Worm (Caenorhabditis elegans) whole organism, late embryonic: ENCODE data around the gene dpf-1.

Experiments used
- C08G9.2 ChIP-seq: sonication (generic microtip); optimal IDR thresholded peaks from 2 replicates; lab custom pipeline; 2016; ENCODE audit warnings: mild to moderate bottlenecking, missing genetic modification characterization, moderate library complexity, missing compliant biosample characterization
- C38D4.7 ChIP-seq: fragments of 200-800 bp; sonication (Bioruptor generic); optimal IDR thresholded peaks from 2 replicates; lab custom pipeline; 2018; ENCODE audit warnings: mild to moderate bottlenecking, missing genetic modification characterization, moderate library complexity, missing compliant biosample characterization
- F13H6.1 ChIP-seq: sonication (generic microtip); optimal IDR thresholded peaks from 2 replicates; lab custom pipeline; 2016; ENCODE audit warnings: missing genetic modification characterization, missing compliant biosample characterization
- K09A11.1 ChIP-seq: sonication (generic microtip); optimal IDR thresholded peaks from 2 replicates; lab custom pipeline; 2017; ENCODE audit warnings: antibody characterized with exemption, mild to moderate bottlenecking, missing genetic modification characterization, missing compliant biosample characterization; ENCODE audit not compliant: insufficient read depth
- ahr-1 ChIP-seq: sonication (generic microtip); optimal IDR thresholded peaks from 2 replicates; lab custom pipeline; 2016; ENCODE audit warnings: missing genetic modification characterization, missing compliant biosample characterization
- ceh-14 ChIP-seq: sonication (generic microtip); optimal IDR thresholded peaks from 2 replicates; lab custom pipeline; 2016; ENCODE audit warnings: missing genotype, missing genetic modification characterization, missing compliant biosample characterization
- ceh-24 ChIP-seq: sonication (generic microtip); optimal IDR thresholded peaks from 2 replicates; lab custom pipeline; 2016; ENCODE audit warnings: mild to moderate bottlenecking, missing genetic modification characterization, missing compliant biosample characterization
- ceh-30 ChIP-seq: fragments of 150-350 bp; optimal IDR thresholded peaks from 2 replicates; lab custom pipeline; 2014; ENCODE audit warnings: missing biosample characterization, missing genetic modification characterization
- ceh-31 ChIP-seq: sonication (generic microtip); optimal IDR thresholded peaks from 2 replicates; lab custom pipeline; 2016; ENCODE audit warnings: missing genetic modification characterization, missing compliant biosample characterization
- ceh-34 ChIP-seq: sonication (generic microtip); optimal IDR thresholded peaks from 2 replicates; lab custom pipeline; 2016; ENCODE audit warnings: mild to moderate bottlenecking, missing genetic modification characterization, missing compliant biosample characterization
- ceh-45 ChIP-seq: fragments of 200-800 bp; sonication (Bioruptor generic); IDR thresholded peaks from 2 replicates; pipeline ENCODE4 v1.3.6; 2022; ENCODE audit warnings: missing genetic modification reagents, missing genetic modification characterization, missing compliant biosample characterization
- ceh-48 ChIP-seq: sonication (generic microtip); optimal IDR thresholded peaks from 2 replicates; lab custom pipeline; 2016; ENCODE audit warnings: missing genetic modification characterization, inconsistent platforms, missing compliant biosample characterization
- ceh-6 ChIP-seq: fragments of 200-800 bp; sonication (Bioruptor generic); optimal IDR thresholded peaks from 2 replicates; lab custom pipeline; 2018; ENCODE audit warnings: mild to moderate bottlenecking, missing genetic modification characterization, missing compliant biosample characterization
- ceh-9 ChIP-seq: sonication (generic microtip); optimal IDR thresholded peaks from 2 replicates; lab custom pipeline; 2016; ENCODE audit warnings: mild to moderate bottlenecking, missing genetic modification characterization, inconsistent platforms, missing compliant biosample characterization
- che-1 ChIP-seq: sonication (generic microtip); optimal IDR thresholded peaks from 2 replicates; lab custom pipeline; 2016; ENCODE audit warnings: mild to moderate bottlenecking, missing genetic modification characterization, missing compliant biosample characterization
- elt-2 ChIP-seq: sonication (generic microtip); optimal IDR thresholded peaks from 2 replicates; lab custom pipeline; 2016; ENCODE audit warnings: missing genetic modification reagents, missing genetic modification characterization, missing compliant biosample characterization
- fkh-10 ChIP-seq: fragments of 150-350 bp; optimal IDR thresholded peaks from 2 replicates; lab custom pipeline; 2014; ENCODE audit warnings: missing biosample characterization, missing genetic modification reagents, missing genetic modification characterization
- fkh-6 ChIP-seq: sonication (generic microtip); optimal IDR thresholded peaks from 2 replicates; lab custom pipeline; 2016; ENCODE audit warnings: missing genetic modification characterization, missing compliant biosample characterization
- gmeb-2 ChIP-seq: sonication (generic microtip); optimal IDR thresholded peaks from 2 replicates; lab custom pipeline; 2016; ENCODE audit warnings: missing genetic modification characterization, inconsistent platforms, missing compliant biosample characterization
- lim-6 ChIP-seq: sonication (generic microtip); optimal IDR thresholded peaks from 2 replicates; lab custom pipeline; 2016; ENCODE audit warnings: missing genetic modification characterization, missing compliant biosample characterization
- nfya-1 ChIP-seq: sonication (generic microtip); optimal IDR thresholded peaks from 2 replicates; lab custom pipeline; 2017; ENCODE audit warnings: missing genetic modification characterization, mild to moderate bottlenecking, missing compliant biosample characterization, antibody characterized with exemption, moderate library complexity
- npax-4 ChIP-seq: sonication (generic microtip); optimal IDR thresholded peaks from 2 replicates; lab custom pipeline; 2016; ENCODE audit warnings: missing genetic modification characterization, missing compliant biosample characterization
- pax-1 ChIP-seq: fragments of 150-350 bp; optimal IDR thresholded peaks from 2 replicates; lab custom pipeline; 2014; ENCODE audit warnings: missing biosample characterization, missing genetic modification characterization
- pros-1 ChIP-seq: fragments of 150-350 bp; optimal IDR thresholded peaks from 2 replicates; lab custom pipeline; 2014; ENCODE audit warnings: missing biosample characterization, missing genetic modification reagents, missing genetic modification characterization
- rnt-1 ChIP-seq: sonication (generic microtip); optimal IDR thresholded peaks from 2 replicates; lab custom pipeline; 2016; ENCODE audit warnings: missing genetic modification characterization, missing compliant biosample characterization
- sdc-2 ChIP-seq: sonication (generic microtip); optimal IDR thresholded peaks from 2 replicates; lab custom pipeline; 2016; ENCODE audit warnings: missing genotype, missing genetic modification characterization, missing compliant biosample characterization
- sox-2 ChIP-seq: fragments of 200-800 bp; sonication (Bioruptor generic); IDR thresholded peaks from 2 replicates; pipeline ENCODE4 v1.3.6; 2022; ENCODE audit warnings: missing genetic modification reagents, missing genetic modification characterization, missing compliant biosample characterization
- sox-4 ChIP-seq: sonication (generic microtip); optimal IDR thresholded peaks from 2 replicates; lab custom pipeline; 2017; ENCODE audit warnings: mild to moderate bottlenecking, missing genetic modification characterization, inconsistent platforms, missing compliant biosample characterization
- tbx-2 ChIP-seq: sonication (generic microtip); optimal IDR thresholded peaks from 2 replicates; lab custom pipeline; 2016; ENCODE audit warnings: missing genetic modification characterization, missing compliant biosample characterization
- unc-3 ChIP-seq, 2 experiments: fragments of 200-800 bp in 1 of 2; sonication (Bioruptor generic) in 1 of 2; sonication (generic microtip) in 1 of 2; conservative IDR thresholded peaks in 1 of 2; optimal IDR thresholded peaks in 1 of 2; 2 replicates each; pipeline versions ENCODE4 v1.3.6 to Lab custom; 2016 to 2022; ENCODE audit warnings: missing compliant biosample characterization in 2 of 2, missing genetic modification characterization in 2 of 2, missing genetic modification reagents in 1 of 2
- unc-42 ChIP-seq: sonication (generic microtip); optimal IDR thresholded peaks from 2 replicates; lab custom pipeline; 2016; ENCODE audit warnings: missing genotype, missing genetic modification characterization, missing compliant biosample characterization
- unc-55 ChIP-seq: sonication (generic microtip); optimal IDR thresholded peaks from 2 replicates; lab custom pipeline; 2017; ENCODE audit warnings: missing biosample characterization, missing genetic modification reagents, missing genetic modification characterization
- zip-5 ChIP-seq: sonication (generic microtip); optimal IDR thresholded peaks from 2 replicates; lab custom pipeline; 2016; ENCODE audit warnings: missing genetic modification characterization, missing compliant biosample characterization

The dpf-1 gene

DNA sequence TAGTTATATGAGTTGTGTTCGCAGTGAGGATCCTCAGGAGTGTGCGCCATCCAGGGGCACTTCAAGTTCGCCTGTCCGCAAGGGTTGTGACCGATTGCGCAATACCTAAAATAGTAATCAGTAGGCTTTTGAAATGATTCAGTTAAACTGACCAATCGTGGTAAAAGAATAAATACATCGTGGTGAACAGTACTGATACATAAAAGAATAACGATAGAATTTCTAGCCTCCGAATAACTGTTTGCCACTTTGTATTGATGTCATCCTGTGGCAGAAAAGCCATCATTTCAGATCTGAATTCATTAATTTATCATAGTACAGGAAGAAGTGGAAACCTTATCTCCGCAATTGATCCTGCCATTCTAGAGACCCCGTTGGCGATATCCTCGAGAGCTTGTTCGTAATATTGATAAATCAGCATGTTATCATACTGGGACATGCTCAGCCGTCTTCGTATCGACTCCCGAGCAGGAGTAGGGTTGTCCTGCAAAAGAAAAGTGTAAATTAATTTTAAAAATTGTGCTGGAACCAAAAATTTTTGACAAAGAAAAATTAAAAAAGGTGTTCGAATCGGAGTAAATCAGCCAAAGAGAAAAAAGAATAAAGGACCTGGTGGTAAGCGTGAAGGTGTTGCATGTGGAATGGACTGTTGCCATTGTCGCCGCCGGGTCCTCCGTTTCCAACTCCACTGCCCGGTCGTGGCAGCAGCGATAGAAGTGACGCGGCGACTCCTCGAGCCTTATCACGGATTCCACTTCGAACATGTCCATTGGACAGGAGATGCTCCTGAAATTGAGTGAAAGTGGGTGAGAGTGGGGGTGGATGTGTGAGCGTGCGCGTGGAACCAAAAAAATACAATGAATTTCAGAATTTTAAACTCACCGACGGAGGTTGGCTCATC lies 42.0 kb downstream of the dpf-1 start:
- TF ChIP-seq gmeb-2 (tag; lab: Kevin White, UChicago) (no peak), unc-42 (tag; lab: Kevin White, UChicago) (no peak), sdc-2 (no peak), lim-6 (tag; lab: Kevin White, UChicago) (no peak), nfya-1 (no peak), unc-55 (GFP tag; lab: Kevin White, UChicago) (no peak), ceh-9 (tag; lab: Kevin White, UChicago) (no peak), unc-3 (GFP tag; conservative IDR thresholded peaks at IDR 0.05; lab: Robert Waterston, UW) (no peak), unc-3 (tag; optimal IDR thresholded peaks at IDR 0.05; lab: Kevin White, UChicago) (no peak), fkh-10 (GFP tag; lab: Kevin White, UChicago) (no peak)

DNA sequence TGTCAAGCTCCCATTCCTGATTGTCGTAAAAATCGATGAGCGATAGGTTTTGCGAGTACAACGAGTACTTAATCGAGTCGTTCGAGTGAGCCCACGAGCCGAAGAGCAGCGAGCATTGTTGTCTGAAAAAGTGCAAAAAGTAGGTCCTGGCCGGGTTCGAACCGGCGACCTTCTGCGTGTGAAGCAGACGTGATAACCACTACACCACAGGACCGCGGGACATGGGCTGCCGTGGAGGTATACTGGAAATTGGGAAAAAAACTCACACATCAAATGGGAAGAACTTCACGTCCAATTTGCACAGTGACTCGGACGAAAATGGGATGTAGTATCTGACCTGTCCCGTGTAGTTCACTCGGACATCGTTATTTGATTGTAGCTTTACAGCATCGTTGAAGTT lies 44.2 kb downstream of the dpf-1 start:
- TF ChIP-seq ceh-48 (tag; lab: Kevin White, UChicago) (no peak), ceh-30 (tag; lab: Kevin White, UChicago) (no peak), ceh-34 (tag; lab: Kevin White, UChicago) (no peak), elt-2 (tag; lab: Kevin White, UChicago) (no peak), ceh-14 (no peak), ceh-6 (GFP tag; lab: Kevin White, UChicago) (peak; percentile 21), ceh-24 (tag; lab: Kevin White, UChicago) (no peak)
- TF ChIP-seq, all 69 proteins: peak for 1

DNA sequence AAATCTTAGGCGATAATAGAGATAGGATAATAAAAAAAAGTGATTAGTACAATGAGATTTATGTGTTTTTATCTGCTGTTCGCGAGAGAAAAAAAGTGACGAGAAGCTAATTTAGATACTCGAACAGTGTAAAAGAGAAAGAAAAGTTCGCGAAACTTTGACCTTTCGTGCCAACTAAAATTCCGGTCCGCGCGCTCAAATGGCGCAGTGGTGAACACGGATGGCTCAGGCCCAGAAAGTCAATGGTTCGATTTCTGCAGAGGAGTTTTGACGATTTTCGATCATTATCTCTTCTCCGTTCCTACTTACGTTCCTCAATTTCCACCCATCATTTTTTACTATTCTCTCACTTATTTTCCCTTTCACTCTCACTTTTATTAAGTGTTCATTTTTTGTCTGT lies 45.3 kb downstream of the dpf-1 start:
- TF ChIP-seq ceh-24 (tag; lab: Kevin White, UChicago) (no peak), tbx-2 (tag; lab: Kevin White, UChicago) (no peak), ahr-1 (tag; lab: Kevin White, UChicago) (no peak), K09A11.1 (no peak), unc-55 (GFP tag; lab: Kevin White, UChicago) (no peak), pax-1 (tag; lab: Kevin White, UChicago) (no peak), F13H6.1 (tag; lab: Kevin White, UChicago) (no peak), sox-4 (tag; lab: Kevin White, UChicago) (no peak), pros-1 (tag; lab: Kevin White, UChicago) (no peak), C08G9.2 (tag; lab: Kevin White, UChicago) (no peak), ceh-45 (GFP tag; lab: Robert Waterston, UW) (no peak), ceh-31 (no peak), rnt-1 (tag; lab: Kevin White, UChicago) (no peak), che-1 (tag; lab: Kevin White, UChicago) (no peak), elt-2 (tag; lab: Kevin White, UChicago) (no peak), sox-2 (GFP tag; lab: Robert Waterston, UW) (no peak), C38D4.7 (GFP tag; lab: Kevin White, UChicago) (no peak), zip-5 (tag; lab: Kevin White, UChicago) (no peak), lim-6 (tag; lab: Kevin White, UChicago) (no peak)

DNA sequence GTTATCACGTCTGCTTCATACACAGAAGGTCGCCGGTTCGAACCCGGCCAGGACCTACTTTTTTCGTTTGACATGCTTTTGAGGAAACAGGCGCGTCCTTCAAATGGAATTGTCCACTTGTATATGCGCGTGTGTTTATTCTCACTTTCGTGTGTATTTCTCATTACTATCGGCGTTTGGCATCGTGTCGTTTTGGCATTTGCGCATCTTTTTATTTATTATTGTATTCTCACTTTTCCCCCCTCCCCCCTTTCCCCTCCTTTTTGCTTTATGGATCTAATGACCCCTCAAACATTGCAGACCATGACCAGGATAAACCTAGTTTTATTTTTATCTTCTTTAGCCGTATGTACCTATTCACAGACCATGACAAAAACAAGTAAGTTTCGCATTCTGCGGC lies 46.3 kb downstream of the dpf-1 start, which contains the start of gene F21A3.3:
Gene F21A3.3, plus strand, starts transcription at position 301 of the 400 bp plus-strand sequence.
- TF ChIP-seq ceh-24 (tag; lab: Kevin White, UChicago), result no peak
- no peak for TF ChIP-seq fkh-6 (tag; lab: Kevin White, UChicago)
- no peak for TF ChIP-seq npax-4 (tag; lab: Kevin White, UChicago)
